Worm (Caenorhabditis elegans) whole organism, L4 larva: ENCODE results near the gene F07A11.1.

Experiments
- D1046.2 ChIP-seq: fragments of 200-800 bp; sonication (Bioruptor generic); IDR thresholded peaks from 2 replicates; pipeline ENCODE4 v1.3.6; 2022; ENCODE audit warnings: missing genetic modification characterization, missing compliant biosample characterization
- F44E2.7 ChIP-seq: fragments of 200-800 bp; sonication (Bioruptor generic); IDR thresholded peaks from 2 replicates; pipeline ENCODE4 v2.1.2; 2022; ENCODE audit warnings: missing genetic modification characterization, missing compliant biosample characterization
- T20F7.1 ChIP-seq: fragments of 200-800 bp; sonication (Bioruptor generic); optimal IDR thresholded peaks from 2 replicates; lab custom pipeline; 2018; ENCODE audit warnings: mild to moderate bottlenecking, missing genetic modification characterization, missing compliant biosample characterization
- T26A8.4 ChIP-seq: fragments of 200-800 bp; sonication (Bioruptor generic); IDR thresholded peaks from 2 replicates; pipeline ENCODE4 v1.3.6; 2022; ENCODE audit warnings: missing genetic modification characterization, missing compliant biosample characterization
- Y105C5A.15 ChIP-seq: fragments of 200-800 bp; sonication (Bioruptor generic); IDR thresholded peaks from 2 replicates; pipeline ENCODE4 v1.3.6; 2022; ENCODE audit warnings: missing genetic modification characterization, missing compliant biosample characterization
- Y48G9A.11 ChIP-seq: fragments of 200-800 bp; sonication (Bioruptor generic); IDR thresholded peaks from 2 replicates; pipeline ENCODE4 v1.3.6; 2022; ENCODE audit warnings: missing genetic modification reagents, missing genetic modification characterization, missing compliant biosample characterization
- Y75B8A.6 ChIP-seq: fragments of 200-800 bp; sonication (Bioruptor generic); IDR thresholded peaks from 2 replicates; pipeline ENCODE4 v1.3.6; 2022; ENCODE audit warnings: missing genetic modification reagents, missing genetic modification characterization, missing compliant biosample characterization
- aha-1 ChIP-seq: fragments of 150-350 bp; peaks from one replicate; lab custom pipeline; 2014; ENCODE audit warnings: missing biosample characterization, missing genetic modification characterization
- arid-1 ChIP-seq: fragments of 200-800 bp; sonication (Bioruptor generic); conservative IDR thresholded peaks from 2 replicates; pipeline ENCODE4 v1.3.6; 2022; ENCODE audit warnings: missing genetic modification reagents, missing genetic modification characterization, missing compliant biosample characterization
- attf-4 ChIP-seq: sonication (generic microtip); optimal IDR thresholded peaks from 3 replicates; lab custom pipeline; 2017; ENCODE audit warnings: missing biosample characterization, missing genetic modification characterization
- ceh-20 ChIP-seq: fragments of 200-800 bp; sonication (Bioruptor generic); IDR thresholded peaks from 2 replicates; pipeline ENCODE4 v1.3.6; 2022; ENCODE audit warnings: missing genetic modification reagents, missing genetic modification characterization, missing compliant biosample characterization
- ceh-32 ChIP-seq: sonication (generic microtip); optimal IDR thresholded peaks from 2 replicates; lab custom pipeline; 2016; ENCODE audit warnings: mild to moderate bottlenecking, missing genetic modification characterization, missing compliant biosample characterization; ENCODE audit not compliant: poor library complexity
- ceh-44 ChIP-seq: fragments of 200-800 bp; sonication (Bioruptor generic); IDR thresholded peaks from 2 replicates; pipeline ENCODE4 v1.3.6; 2022; ENCODE audit warnings: missing genetic modification reagents, missing genetic modification characterization, missing compliant biosample characterization
- ceh-82 ChIP-seq: sonication (generic microtip); optimal IDR thresholded peaks from 2 replicates; lab custom pipeline; 2017; ENCODE audit warnings: missing biosample characterization, missing genetic modification characterization
- cey-2 ChIP-seq: sonication (generic microtip); optimal IDR thresholded peaks from 3 replicates; lab custom pipeline; 2017; ENCODE audit warnings: missing genetic modification characterization, mild to moderate bottlenecking, missing compliant biosample characterization, antibody characterized with exemption, borderline replicate concordance; ENCODE audit not compliant: insufficient read depth
- ctbp-1 ChIP-seq: fragments of 200-800 bp; sonication (Bioruptor generic); IDR thresholded peaks from 2 replicates; pipeline ENCODE4 v1.3.6; 2022; ENCODE audit warnings: missing genetic modification reagents, missing genetic modification characterization, missing compliant biosample characterization
- daf-12 ChIP-seq: fragments of 150-350 bp; optimal IDR thresholded peaks from 2 replicates; lab custom pipeline; 2014; ENCODE audit warnings: missing biosample characterization, missing genetic modification reagents, missing genetic modification characterization
- daf-16 ChIP-seq, 3 experiments: sonication (generic microtip); optimal IDR thresholded peaks; 2 replicates each; lab custom pipeline; 2016 to 2017; ENCODE audit warnings: missing genetic modification characterization in 3 of 3, missing genetic modification reagents in 3 of 3, mild to moderate bottlenecking in 2 of 3, missing compliant biosample characterization in 2 of 3, missing biosample characterization in 1 of 3, moderate library complexity in 1 of 3
- daf-19 ChIP-seq: fragments of 200-800 bp; sonication (Bioruptor generic); conservative IDR thresholded peaks from 2 replicates; pipeline ENCODE4 v1.3.6; 2022; ENCODE audit warnings: missing genetic modification characterization, missing compliant biosample characterization
- daf-8 ChIP-seq: fragments of 200-800 bp; sonication (Bioruptor generic); IDR thresholded peaks from 2 replicates; pipeline ENCODE4 v1.3.6; 2022; ENCODE audit warnings: missing genetic modification characterization, missing compliant biosample characterization
- dmd-6 ChIP-seq: fragments of 200-800 bp; sonication (Bioruptor generic); IDR thresholded peaks from 2 replicates; pipeline ENCODE4 v1.3.6; 2022; ENCODE audit warnings: missing genetic modification reagents, missing genetic modification characterization, missing compliant biosample characterization
- dmd-8 ChIP-seq: fragments of 200-800 bp; sonication (Bioruptor generic); IDR thresholded peaks from 2 replicates; pipeline ENCODE4 v1.3.6; 2022; ENCODE audit warnings: missing genetic modification characterization, missing compliant biosample characterization
- egl-43 ChIP-seq: fragments of 200-800 bp; sonication (Bioruptor generic); IDR thresholded peaks from 2 replicates; pipeline ENCODE4 v1.3.6; 2022; ENCODE audit warnings: missing genetic modification reagents, missing genetic modification characterization, missing compliant biosample characterization
- hif-1 ChIP-seq, 2 experiments: sonication (generic microtip); optimal IDR thresholded peaks; 2 replicates each; lab custom pipeline; 2016 to 2017; ENCODE audit warnings: missing compliant biosample characterization in 2 of 2, missing genetic modification characterization in 2 of 2, missing genetic modification reagents in 2 of 2, missing genotype in 2 of 2, mild to moderate bottlenecking in 1 of 2
- jun-1 ChIP-seq: fragments of 150-350 bp; optimal IDR thresholded peaks from 2 replicates; lab custom pipeline; 2014; ENCODE audit warnings: missing biosample characterization, missing genetic modification reagents, missing genetic modification characterization
- lin-1 ChIP-seq: fragments of 200-800 bp; sonication (Bioruptor generic); IDR thresholded peaks from 2 replicates; pipeline ENCODE4 v1.3.6; 2022; ENCODE audit warnings: missing genetic modification reagents, missing genetic modification characterization, missing compliant biosample characterization
- lin-39 ChIP-seq: fragments of 150-350 bp; optimal IDR thresholded peaks from 2 replicates; lab custom pipeline; 2014; ENCODE audit warnings: missing biosample characterization, missing genetic modification reagents, missing genetic modification characterization
- madf-5 ChIP-seq, 2 experiments: fragments of 200-800 bp; sonication (Bioruptor generic); IDR thresholded peaks; 2 replicates each; pipeline ENCODE4 v1.3.6; 2022; ENCODE audit warnings: missing compliant biosample characterization in 2 of 2, missing genetic modification characterization in 2 of 2
- mdl-1 ChIP-seq, 2 experiments: fragments of 150-350 bp in 1 of 2; sonication (generic microtip) in 1 of 2; optimal IDR thresholded peaks; 2 replicates each; lab custom pipeline; 2014 to 2017; ENCODE audit warnings: missing biosample characterization in 2 of 2, missing genetic modification characterization in 2 of 2
- mes-2 ChIP-seq: sonication (generic microtip); optimal IDR thresholded peaks from 2 replicates; lab custom pipeline; 2016; ENCODE audit warnings: missing genotype, mild to moderate bottlenecking, missing genetic modification characterization, missing compliant biosample characterization; ENCODE audit not compliant: poor library complexity, severe bottlenecking
- mxl-2 ChIP-seq: fragments of 200-800 bp; sonication (Bioruptor generic); conservative IDR thresholded peaks from 2 replicates; pipeline ENCODE4 v1.3.6; 2022; ENCODE audit warnings: missing genetic modification reagents, missing genetic modification characterization, missing compliant biosample characterization
- mxl-3 ChIP-seq: fragments of 200-800 bp; sonication (Bioruptor generic); optimal IDR thresholded peaks from 2 replicates; lab custom pipeline; 2018; ENCODE audit warnings: mild to moderate bottlenecking, missing genetic modification characterization, missing compliant biosample characterization
- nhr-10 ChIP-seq: fragments of 150-350 bp; optimal IDR thresholded peaks from 2 replicates; lab custom pipeline; 2014; ENCODE audit warnings: missing biosample characterization, missing genetic modification characterization
- nhr-102 ChIP-seq: sonication (generic microtip); optimal IDR thresholded peaks from 2 replicates; lab custom pipeline; 2016; ENCODE audit warnings: mild to moderate bottlenecking, missing genetic modification characterization, moderate library complexity, missing compliant biosample characterization
- nhr-11 ChIP-seq: fragments of 150-350 bp; optimal IDR thresholded peaks from 2 replicates; lab custom pipeline; 2014; ENCODE audit warnings: missing biosample characterization, missing genetic modification characterization
- nhr-237 ChIP-seq: sonication (generic microtip); optimal IDR thresholded peaks from 2 replicates; lab custom pipeline; 2017; ENCODE audit warnings: missing biosample characterization, missing genetic modification characterization
- nhr-25 ChIP-seq: sonication (generic microtip); optimal IDR thresholded peaks from 2 replicates; lab custom pipeline; 2017; ENCODE audit warnings: missing genetic modification characterization, mild to moderate bottlenecking, missing compliant biosample characterization, antibody characterized with exemption, moderate library complexity, borderline replicate concordance; ENCODE audit not compliant: insufficient read depth
- nhr-42 ChIP-seq: fragments of 200-800 bp; sonication (Bioruptor generic); IDR thresholded peaks from 2 replicates; pipeline ENCODE4 v1.3.6; 2022; ENCODE audit warnings: missing genetic modification characterization, missing compliant biosample characterization
- nhr-6 ChIP-seq: fragments of 150-350 bp; optimal IDR thresholded peaks from 2 replicates; lab custom pipeline; 2014; ENCODE audit warnings: missing biosample characterization, missing genetic modification characterization
- nhr-76 ChIP-seq: fragments of 150-350 bp; optimal IDR thresholded peaks from 2 replicates; lab custom pipeline; 2014; ENCODE audit warnings: missing biosample characterization, missing genetic modification characterization
- pha-4 ChIP-seq, 2 experiments: fragments of 150-350 bp in 1 of 2; fragments of 200-800 bp in 1 of 2; sonication (Bioruptor generic) in 1 of 2; IDR thresholded peaks in 1 of 2; optimal IDR thresholded peaks in 1 of 2; 2 replicates each; pipeline versions ENCODE4 v1.3.6 to Lab custom; 2014 to 2022; ENCODE audit warnings: missing genetic modification characterization in 2 of 2, missing genetic modification reagents in 2 of 2, missing biosample characterization in 1 of 2, missing compliant biosample characterization in 1 of 2
- php-3 ChIP-seq: fragments of 200-800 bp; sonication (Bioruptor generic); IDR thresholded peaks from 2 replicates; pipeline ENCODE4 v1.3.6; 2022; ENCODE audit warnings: missing genetic modification reagents, missing genetic modification characterization, missing compliant biosample characterization
- pqm-1 ChIP-seq: sonication (generic microtip); optimal IDR thresholded peaks from 2 replicates; lab custom pipeline; 2017; ENCODE audit warnings: missing biosample characterization, missing genetic modification characterization
- set-16 ChIP-seq: fragments of 200-800 bp; sonication (Bioruptor generic); IDR thresholded peaks from 2 replicates; pipeline ENCODE4 v1.3.6; 2022; ENCODE audit warnings: missing genetic modification reagents, missing genetic modification characterization, missing compliant biosample characterization
- tag-97 ChIP-seq: fragments of 200-800 bp; sonication (Bioruptor generic); IDR thresholded peaks from 2 replicates; pipeline ENCODE4 v1.3.6; 2022; ENCODE audit warnings: missing genetic modification characterization, missing compliant biosample characterization
- tra-1 ChIP-seq: fragments of 200-800 bp; sonication (Bioruptor generic); IDR thresholded peaks from 2 replicates; pipeline ENCODE4 v1.3.6; 2022; ENCODE audit warnings: missing genetic modification reagents, missing genetic modification characterization, missing compliant biosample characterization
- unc-62 ChIP-seq, 3 experiments: fragments of 150-350 bp in 1 of 3; sonication (generic microtip); optimal IDR thresholded peaks in 2 of 3; peaks in 1 of 3; 1 replicate in 1 of 3; 2 replicates in 2 of 3; lab custom pipeline; 2014 to 2017; ENCODE audit warnings: missing biosample characterization in 3 of 3, missing genetic modification characterization in 3 of 3, missing genetic modification reagents in 3 of 3, missing genotype in 1 of 3
- zfp-3 ChIP-seq: fragments of 200-800 bp; sonication (Bioruptor generic); conservative IDR thresholded peaks from 2 replicates; pipeline ENCODE4 v1.3.6; 2022; ENCODE audit warnings: missing genetic modification reagents, missing genetic modification characterization, missing compliant biosample characterization
- zip-11 ChIP-seq: fragments of 200-800 bp; sonication (Bioruptor generic); IDR thresholded peaks from 2 replicates; pipeline ENCODE4 v1.3.6; 2022; ENCODE audit warnings: missing genetic modification characterization, missing compliant biosample characterization

F07A11.1 gene

ce11 chrII:11619171-11619570, 27.2 kb upstream of the F07A11.1 start (continued):
- TF ChIP-seq daf-16 (GFP tag; optimal IDR thresholded peaks at IDR 0.05; lab: Kevin White, UChicago): no peak
- TF ChIP-seq daf-16 (tag; optimal IDR thresholded peaks at IDR 0.05; lab: Kevin White, UChicago): peak; percentile 53
- TF ChIP-seq Y105C5A.15 (GFP tag; lab: Robert Waterston, UW): no peak
- TF ChIP-seq ceh-82 (tag; lab: Kevin White, UChicago): no peak
- TF ChIP-seq D1046.2: no peak
- TF ChIP-seq mes-2 (tag; lab: Kevin White, UChicago): peak; percentile 55
- TF ChIP-seq hif-1 (tag; optimal IDR thresholded peaks at IDR 0.05; lab: Kevin White, UChicago): no peak
- TF ChIP-seq zip-11 (GFP tag; lab: Robert Waterston, UW): no peak
- no peak for TF ChIP-seq Y48G9A.11 (GFP tag; lab: Robert Waterston, UW)
- peak; percentile 22 for TF ChIP-seq daf-12 (tag; lab: Kevin White, UChicago)
- TF ChIP-seq ceh-20 (GFP tag; lab: Robert Waterston, UW): no peak
- no peak for TF ChIP-seq daf-8
- peak; percentile 40 for TF ChIP-seq nhr-25 (tag; lab: Kevin White, UChicago)
- TF ChIP-seq nhr-76 (tag; lab: Kevin White, UChicago): no peak
- TF ChIP-seq pha-4 (GFP tag; IDR thresholded peaks at IDR 0.05; lab: Robert Waterston, UW): no peak
- peak; percentile 57 for TF ChIP-seq pha-4 (tag; optimal IDR thresholded peaks at IDR 0.05; lab: Kevin White, UChicago)
- TF ChIP-seq daf-19: no peak
- no peak for TF ChIP-seq zfp-3
- peak in 1 of 2 experiments; percentile 73 for TF ChIP-seq mdl-1 (tag; optimal IDR thresholded peaks at IDR 0.05; lab: Kevin White, UChicago)
- TF ChIP-seq madf-5 (GFP tag; IDR thresholded peaks at IDR 0.05; lab: Robert Waterston, UW): no peak
- TF ChIP-seq lin-1 (GFP tag; lab: Robert Waterston, UW): peak; percentile 18; the same call in 1 of the 2 replicates
- TF ChIP-seq nhr-102: no peak
- TF ChIP-seq dmd-6 (GFP tag; lab: Robert Waterston, UW): peak; percentile 85
- no peak for TF ChIP-seq aha-1 (tag; lab: Kevin White, UChicago)
- TF ChIP-seq attf-4 (tag; lab: Kevin White, UChicago): no peak
- TF ChIP-seq ceh-44: no peak
- TF ChIP-seq ctbp-1: no peak
- TF ChIP-seq unc-62 (GFP tag; optimal IDR thresholded peaks at IDR 0.05 in 1 of 2; lab: Kevin White, UChicago): peak in 1 of 2 experiments; percentile 57
- TF ChIP-seq unc-62 (tag; optimal IDR thresholded peaks at IDR 0.05; lab: Kevin White, UChicago): peak; percentile 28
- TF ChIP-seq T26A8.4: no peak
- peak; percentile 87 for TF ChIP-seq pqm-1 (tag; lab: Kevin White, UChicago)
- TF ChIP-seq egl-43 (GFP tag; lab: Robert Waterston, UW): no peak
- TF ChIP-seq tag-97 (GFP tag; lab: Robert Waterston, UW): no peak
- TF ChIP-seq mxl-2 (GFP tag; lab: Robert Waterston, UW): no peak
- TF ChIP-seq php-3: no peak
- no peak for TF ChIP-seq F44E2.7 (GFP tag; lab: Robert Waterston, UW)
- TF ChIP-seq mxl-3: peak; percentile 29
- TF ChIP-seq ceh-32: no peak
- no peak for TF ChIP-seq lin-39 (tag; lab: Kevin White, UChicago)
- no peak for TF ChIP-seq nhr-237 (tag; lab: Kevin White, UChicago)
- TF ChIP-seq nhr-10 (tag; lab: Kevin White, UChicago): peak; percentile 78
- TF ChIP-seq cey-2 (tag; lab: Kevin White, UChicago): no peak
- no peak for TF ChIP-seq T20F7.1
- TF ChIP-seq tra-1 (GFP tag; lab: Robert Waterston, UW): peak; percentile 55; the same call in 1 of the 2 replicates
- TF ChIP-seq set-16 (GFP tag; lab: Robert Waterston, UW): no peak
- TF ChIP-seq nhr-6: peak; percentile 45
- TF ChIP-seq nhr-42: no peak
- peak; percentile 20 for TF ChIP-seq jun-1 (tag; lab: Kevin White, UChicago)
- TF ChIP-seq dmd-8: no peak
- peak; percentile 28 for TF ChIP-seq nhr-11
- TF ChIP-seq Y75B8A.6 (GFP tag; lab: Robert Waterston, UW): no peak
- TF ChIP-seq arid-1 (GFP tag; lab: Robert Waterston, UW): no peak
